Fruit fly (Drosophila melanogaster) whole organism, embryonic: ENCODE measurements around the gene puf.

Source experiments
- CG1024 ChIP-seq: fragments of 200-800 bp; sonication (Bioruptor generic); IDR thresholded peaks from 2 replicates; pipeline ENCODE4 v1.3.6; 2022; ENCODE audit warnings: missing biosample characterization, missing genetic modification characterization
- CG10959 ChIP-seq: fragments of 200-800 bp; sonication (Bioruptor generic); IDR thresholded peaks from 2 replicates; pipeline ENCODE4 v1.3.6; 2022; ENCODE audit warnings: missing biosample characterization, missing genetic modification characterization
- CG11695 ChIP-seq: fragments of 200-800 bp; sonication (Bioruptor generic); IDR thresholded peaks from 3 replicates; pipeline ENCODE4 v1.3.6; 2022; ENCODE audit warnings: missing biosample characterization, missing genetic modification characterization
- CG1647 ChIP-seq: fragments of 200-800 bp; sonication (Bioruptor generic); optimal IDR thresholded peaks from 3 replicates; lab custom pipeline; 2016; ENCODE audit warnings: missing biosample characterization, missing genetic modification characterization
- CG17385 ChIP-seq: fragments of 200-800 bp; sonication (Bioruptor generic); optimal IDR thresholded peaks from 3 replicates; lab custom pipeline; 2018; ENCODE audit warnings: missing biosample characterization, mild to moderate bottlenecking, missing genetic modification characterization
- CG1832 ChIP-seq: fragments of 200-800 bp; sonication (Bioruptor generic); optimal IDR thresholded peaks from 2 replicates; lab custom pipeline; 2017; ENCODE audit warnings: missing biosample characterization, mild to moderate bottlenecking, missing genetic modification characterization, inconsistent platforms
- CG2199 ChIP-seq: fragments of 200-800 bp; sonication (Bioruptor generic); IDR thresholded peaks from 3 replicates; pipeline ENCODE4 v1.3.6; 2022; ENCODE audit warnings: missing biosample characterization, missing genetic modification characterization
- CG2202 ChIP-seq: fragments of 200-800 bp; sonication (Bioruptor generic); optimal IDR thresholded peaks from 2 replicates; lab custom pipeline; 2018; ENCODE audit warnings: missing biosample characterization, mild to moderate bottlenecking, missing genetic modification characterization
- CG30431 ChIP-seq: fragments of 200-800 bp; sonication (Bioruptor generic); optimal IDR thresholded peaks from 2 replicates; lab custom pipeline; 2017; ENCODE audit warnings: missing biosample characterization, missing genetic modification characterization
- CG31441 ChIP-seq: fragments of 200-800 bp; sonication (Bioruptor generic); IDR thresholded peaks from 2 replicates; pipeline ENCODE4 v1.3.6; 2022; ENCODE audit warnings: missing biosample characterization, missing genetic modification characterization
- CG3163 ChIP-seq: fragments of 200-800 bp; sonication (Bioruptor generic); optimal IDR thresholded peaks from 3 replicates; lab custom pipeline; 2016; ENCODE audit warnings: missing biosample characterization, missing genetic modification characterization
- CG33557 ChIP-seq: fragments of 200-800 bp; sonication (Bioruptor generic); optimal IDR thresholded peaks from 2 replicates; lab custom pipeline; 2019; ENCODE audit warnings: missing biosample characterization, mild to moderate bottlenecking, missing genetic modification characterization, moderate library complexity
- CG3407 ChIP-seq: fragments of 200-800 bp; sonication (Bioruptor generic); optimal IDR thresholded peaks from 2 replicates; lab custom pipeline; 2018; ENCODE audit warnings: missing biosample characterization, mild to moderate bottlenecking, missing genetic modification characterization
- CG4282 ChIP-seq: fragments of 200-800 bp; sonication (Bioruptor generic); optimal IDR thresholded peaks from 2 replicates; lab custom pipeline; 2016; ENCODE audit warnings: missing biosample characterization, missing genetic modification characterization
- CG6854 ChIP-seq: fragments of 200-800 bp; sonication (Bioruptor generic); optimal IDR thresholded peaks from 3 replicates; lab custom pipeline; 2017; ENCODE audit warnings: missing biosample characterization, mild to moderate bottlenecking, missing genetic modification characterization
- CG7271 ChIP-seq: fragments of 200-800 bp; sonication (Bioruptor generic); optimal IDR thresholded peaks from 2 replicates; lab custom pipeline; 2018; ENCODE audit warnings: missing biosample characterization, mild to moderate bottlenecking, missing genetic modification characterization, moderate library complexity
- CG7556 ChIP-seq: fragments of 200-800 bp; sonication (Bioruptor generic); optimal IDR thresholded peaks from 2 replicates; lab custom pipeline; 2017; ENCODE audit warnings: missing biosample characterization, mild to moderate bottlenecking, missing genetic modification characterization
- CG7745 ChIP-seq: fragments of 200-800 bp; sonication (Bioruptor generic); optimal IDR thresholded peaks from 2 replicates; lab custom pipeline; 2018; ENCODE audit warnings: missing biosample characterization, mild to moderate bottlenecking, missing genetic modification characterization, moderate library complexity
- CG8089 ChIP-seq: fragments of 200-800 bp; sonication (Bioruptor generic); optimal IDR thresholded peaks from 3 replicates; lab custom pipeline; 2016; ENCODE audit warnings: missing biosample characterization, missing genetic modification characterization
- CTCF ChIP-seq: fragments of 200-800 bp; sonication (Bioruptor generic); optimal IDR thresholded peaks from 2 replicates; lab custom pipeline; 2017; ENCODE audit warnings: missing biosample characterization, mild to moderate bottlenecking, missing genetic modification characterization, moderate library complexity
- D ChIP-seq, 2 experiments: fragments of 200-800 bp in 1 of 2; fragments of >200 bp in 1 of 2; sonication (Bioruptor generic) in 1 of 2; optimal IDR thresholded peaks; 2 replicates in 1 of 2; 3 replicates in 1 of 2; lab custom pipeline; 2017; ENCODE audit warnings: mild to moderate bottlenecking in 1 of 2, missing biosample characterization in 1 of 2, missing genetic modification characterization in 1 of 2, missing genetic modification reagents in 1 of 2
- Dref ChIP-seq: fragments of 200-800 bp; sonication (Bioruptor generic); IDR thresholded peaks from 2 replicates; pipeline ENCODE4 v1.3.6; 2022; ENCODE audit warnings: missing biosample characterization, missing genetic modification characterization
- E2f2 ChIP-seq: fragments of 200-800 bp; sonication (Bioruptor generic); IDR thresholded peaks from 2 replicates; pipeline ENCODE4 v1.3.6; 2022; ENCODE audit warnings: missing biosample characterization, missing genetic modification characterization
- Eip74EF ChIP-seq, 2 experiments: fragments of 200-800 bp in 1 of 2; fragments of >200 bp in 1 of 2; sonication (Bioruptor generic) in 1 of 2; optimal IDR thresholded peaks; 2 replicates each; lab custom pipeline; 2017 to 2019; ENCODE audit warnings: missing biosample characterization in 2 of 2, missing genetic modification characterization in 2 of 2, mild to moderate bottlenecking in 1 of 2, moderate library complexity in 1 of 2
- HLH3B ChIP-seq: fragments of 200-800 bp; sonication (Bioruptor generic); IDR thresholded peaks from 2 replicates; pipeline ENCODE4 v1.3.6; 2022; ENCODE audit warnings: missing biosample characterization, missing genetic modification characterization
- Jarid2 ChIP-seq: fragments of 200-800 bp; sonication (Bioruptor generic); optimal IDR thresholded peaks from 3 replicates; lab custom pipeline; 2017; ENCODE audit warnings: mild to moderate bottlenecking, missing biosample characterization, missing genetic modification reagents, missing genetic modification characterization
- Mad ChIP-seq: fragments of 200-800 bp; sonication (Bioruptor generic); optimal IDR thresholded peaks from 2 replicates; lab custom pipeline; 2016; ENCODE audit warnings: missing biosample characterization, missing genetic modification characterization
- Opbp ChIP-seq: fragments of 200-800 bp; sonication (Bioruptor generic); IDR thresholded peaks from 3 replicates; pipeline ENCODE4 v1.3.6; 2022; ENCODE audit warnings: missing biosample characterization, missing genetic modification characterization; ENCODE audit not compliant: partially characterized antibody
- Pdp1 ChIP-seq, 2 experiments: fragments of 200-800 bp; sonication (Bioruptor generic); optimal IDR thresholded peaks; 3 replicates each; lab custom pipeline; 2016; ENCODE audit warnings: missing biosample characterization in 2 of 2, missing genetic modification characterization in 2 of 2, mild to moderate bottlenecking in 1 of 2, moderate library complexity in 1 of 2
- Usf ChIP-seq: fragments of 200-800 bp; sonication (Bioruptor generic); optimal IDR thresholded peaks from 2 replicates; lab custom pipeline; 2017; ENCODE audit warnings: missing genotype, missing biosample characterization, missing genetic modification characterization
- Vsx1 ChIP-seq: fragments of 200-800 bp; sonication (Bioruptor generic); optimal IDR thresholded peaks from 2 replicates; lab custom pipeline; 2017; ENCODE audit warnings: missing biosample characterization, mild to moderate bottlenecking, missing genetic modification characterization, missing genetic modification reagents
- cad ChIP-seq: fragments of >200 bp; optimal IDR thresholded peaks from 2 replicates; lab custom pipeline; 2017; ENCODE audit warnings: missing biosample characterization, missing genetic modification characterization
- ci ChIP-seq: fragments of 200-800 bp; sonication (Bioruptor generic); IDR thresholded peaks from 3 replicates; pipeline ENCODE4 v1.3.6; 2022; ENCODE audit warnings: missing biosample characterization, missing genetic modification characterization
- cwo ChIP-seq: fragments of 200-800 bp; sonication (Bioruptor generic); optimal IDR thresholded peaks from 3 replicates; lab custom pipeline; 2017; ENCODE audit warnings: missing biosample characterization, missing genetic modification characterization, mild to moderate bottlenecking, moderate library complexity, missing genetic modification reagents
- dpn ChIP-seq, 2 experiments: fragments of 200-800 bp; sonication (Bioruptor generic); optimal IDR thresholded peaks; 3 replicates each; lab custom pipeline; 2016; ENCODE audit warnings: missing biosample characterization in 2 of 2, missing genetic modification characterization in 2 of 2
- ewg ChIP-seq: fragments of 200-800 bp; sonication (Bioruptor generic); optimal IDR thresholded peaks from 3 replicates; lab custom pipeline; 2017; ENCODE audit warnings: mild to moderate bottlenecking, missing biosample characterization, missing genetic modification reagents, missing genetic modification characterization
- exex ChIP-seq: fragments of 200-800 bp; sonication (Bioruptor generic); optimal IDR thresholded peaks from 4 replicates; lab custom pipeline; 2018; ENCODE audit warnings: missing biosample characterization, mild to moderate bottlenecking, missing genetic modification characterization, moderate library complexity
- gcm ChIP-seq: fragments of 200-800 bp; sonication (Bioruptor generic); optimal IDR thresholded peaks from 2 replicates; lab custom pipeline; 2019; ENCODE audit warnings: missing biosample characterization, mild to moderate bottlenecking, missing genetic modification characterization, moderate library complexity
- gfzf ChIP-seq: fragments of 200-800 bp; sonication (Bioruptor generic); optimal IDR thresholded peaks from 2 replicates; lab custom pipeline; 2016; ENCODE audit warnings: missing biosample characterization, mild to moderate bottlenecking, missing genetic modification characterization, moderate library complexity
- gsb ChIP-seq: fragments of 200-800 bp; sonication (Bioruptor generic); IDR thresholded peaks from 2 replicates; pipeline ENCODE4 v1.3.6; 2022; ENCODE audit warnings: missing biosample characterization, missing genetic modification characterization
- hth ChIP-seq: fragments of >200 bp; optimal IDR thresholded peaks from 2 replicates; lab custom pipeline; 2017; ENCODE audit warnings: inconsistent platforms
- jigr1 ChIP-seq: fragments of 200-800 bp; sonication (Bioruptor generic); IDR thresholded peaks from 3 replicates; pipeline ENCODE4 v1.3.6; 2022; ENCODE audit warnings: missing biosample characterization, missing genetic modification characterization
- kay ChIP-seq: fragments of 200-800 bp; sonication (Bioruptor generic); optimal IDR thresholded peaks from 2 replicates; lab custom pipeline; 2016; ENCODE audit warnings: missing biosample characterization, missing genetic modification characterization
- nom ChIP-seq: fragments of 200-800 bp; sonication (Bioruptor generic); optimal IDR thresholded peaks from 2 replicates; lab custom pipeline; 2017; ENCODE audit warnings: missing biosample characterization, missing genetic modification characterization, mild to moderate bottlenecking, moderate library complexity, missing genetic modification reagents
- otp ChIP-seq: fragments of 200-800 bp; sonication (Bioruptor generic); IDR thresholded peaks from 3 replicates; pipeline ENCODE4, ENCODE4 v1.3.6; 2022; ENCODE audit warnings: missing biosample characterization, missing genetic modification characterization
- pzg ChIP-seq: fragments of 200-800 bp; sonication (Bioruptor generic); optimal IDR thresholded peaks from 3 replicates; lab custom pipeline; 2018; ENCODE audit warnings: missing biosample characterization, mild to moderate bottlenecking, missing genetic modification characterization, moderate library complexity
- sens ChIP-seq: fragments of 200-800 bp; sonication (Bioruptor generic); peaks from one replicate; lab custom pipeline; 2016; ENCODE audit warnings: missing biosample characterization, missing genetic modification characterization
- seq ChIP-seq: fragments of 200-800 bp; sonication (Bioruptor generic); IDR thresholded peaks from 2 replicates; pipeline ENCODE4 v1.3.6; 2022; ENCODE audit warnings: missing biosample characterization, missing genetic modification characterization
- vfl ChIP-seq: fragments of 200-800 bp; sonication (Bioruptor generic); optimal IDR thresholded peaks from 2 replicates; lab custom pipeline; 2016; ENCODE audit warnings: missing biosample characterization, missing genetic modification characterization
- vvl ChIP-seq: fragments of 200-800 bp; sonication (Bioruptor generic); IDR thresholded peaks from 2 replicates; pipeline ENCODE4 v1.3.6; 2022; ENCODE audit warnings: missing biosample characterization, missing genetic modification characterization
- zf30C ChIP-seq: fragments of 200-800 bp; sonication (Bioruptor generic); optimal IDR thresholded peaks from 3 replicates; lab custom pipeline; 2018; ENCODE audit warnings: missing biosample characterization, mild to moderate bottlenecking, missing genetic modification characterization

puf gene

DNA sequence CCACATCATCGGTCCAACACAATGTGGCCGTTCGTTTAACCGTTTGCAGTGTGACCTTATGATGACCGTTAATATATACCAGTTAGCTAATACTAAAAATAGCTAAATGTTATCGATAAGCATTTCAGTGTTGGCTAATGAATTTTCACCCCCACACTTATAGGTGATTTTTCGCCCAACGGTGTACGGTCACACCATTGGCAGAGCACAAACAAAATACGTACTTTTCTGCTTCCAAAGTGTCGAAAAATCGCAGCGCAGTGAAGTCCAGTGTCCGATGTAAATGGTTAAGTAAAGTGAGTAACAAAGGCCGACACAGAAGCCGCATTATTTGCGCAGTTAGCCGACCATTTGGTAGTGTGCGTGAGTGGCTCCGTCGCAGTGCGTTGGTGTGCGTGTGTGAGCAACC lies 24.3 kb downstream of the puf start, which contains the start of the genes Syx18 and atl (continued):
- TF ChIP-seq Dref (GFP tag; lab: Robert Waterston, UW) (peak; percentile 82), vfl (peak; percentile 27), Mad (GFP tag; lab: Kevin White, UChicago) (peak; percentile 7), dpn (GFP tag; optimal IDR thresholded peaks at IDR 0.05; lab: Kevin White, UChicago) (peak in 1 of 2 experiments; percentile 20), gfzf (GFP tag; lab: Kevin White, UChicago) (peak; percentile 99), D (optimal IDR thresholded peaks at IDR 0.05; lab: Kevin White, UChicago) (peak; percentile 82), D (GFP tag; optimal IDR thresholded peaks at IDR 0.05; lab: Kevin White, UChicago) (no peak), nom (GFP tag; lab: Kevin White, UChicago) (peak; percentile 34), CG7271 (tag; lab: Kevin White, UChicago) (peak; percentile 11), ewg (GFP tag; lab: Kevin White, UChicago) (peak; percentile 50), CG3163 (GFP tag; lab: Kevin White, UChicago) (no peak), vvl (GFP tag; lab: Robert Waterston, UW) (peak; percentile 63; the same call in 1 of the 2 replicates), CG1647 (GFP tag; lab: Kevin White, UChicago) (peak; percentile 12), Usf (GFP tag; lab: Kevin White, UChicago) (no peak), pzg (GFP tag; lab: Kevin White, UChicago) (peak; percentile 99), Eip74EF (GFP tag; optimal IDR thresholded peaks at IDR 0.05; lab: Kevin White, UChicago) (peak in 1 of 2 experiments; percentile 19), gsb (no peak), ci (peak; percentile 36; the same call in 2 of the 3 replicates), CG2202 (tag; lab: Kevin White, UChicago) (peak; percentile 5), CG6854 (GFP tag; lab: Kevin White, UChicago) (no peak), zf30C (GFP tag; lab: Kevin White, UChicago) (no peak)

DNA sequence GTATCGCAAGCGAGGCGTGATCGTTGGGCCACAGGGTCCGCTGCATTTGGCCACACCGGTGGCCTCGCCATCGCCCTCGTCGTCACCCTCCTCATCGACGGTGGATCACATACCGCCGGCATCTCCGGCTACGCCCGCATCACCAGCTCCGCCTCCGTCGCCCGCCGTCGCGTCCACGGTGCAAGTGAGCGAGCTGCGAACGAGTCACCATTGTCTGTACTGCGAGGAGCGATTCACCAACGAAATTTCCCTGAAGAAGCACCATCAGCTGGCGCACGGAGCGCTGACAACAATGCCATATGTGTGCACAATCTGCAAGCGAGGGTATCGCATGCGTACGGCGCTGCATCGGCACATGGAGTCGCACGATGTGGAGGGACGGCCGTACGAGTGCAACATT lies 29.3 kb downstream of the puf start:
- TF ChIP-seq sens: peak; percentile 33
- no peak for TF ChIP-seq cad (GFP tag; lab: Kevin White, UChicago)
- TF ChIP-seq E2f2 (GFP tag; lab: Robert Waterston, UW): no peak
- TF ChIP-seq CG1024 (GFP tag; lab: Robert Waterston, UW): no peak
- no peak for TF ChIP-seq CG7745
- TF ChIP-seq cwo (GFP tag; lab: Kevin White, UChicago): no peak
- TF ChIP-seq CG7556 (GFP tag; lab: Kevin White, UChicago): no peak
- no peak for TF ChIP-seq Pdp1 (GFP tag; optimal IDR thresholded peaks at IDR 0.05; lab: Kevin White, UChicago)
- TF ChIP-seq CG3407 (GFP tag; lab: Kevin White, UChicago): no peak
- TF ChIP-seq hth (lab: Kevin White, UChicago): no peak
- no peak for TF ChIP-seq Vsx1 (GFP tag; lab: Kevin White, UChicago)
- no peak for TF ChIP-seq CG31441 (GFP tag; lab: Robert Waterston, UW)
- no peak for TF ChIP-seq Opbp (GFP tag; lab: Robert Waterston, UW)
- TF ChIP-seq CG33557 (GFP tag; lab: Kevin White, UChicago): no peak
- no peak for TF ChIP-seq otp (GFP tag; lab: Robert Waterston, UW)
- TF ChIP-seq Jarid2 (GFP tag; lab: Kevin White, UChicago): no peak
- TF ChIP-seq seq (GFP tag; lab: Robert Waterston, UW): 0 out of 2 replicates have a peak, but pooled peaks have one; percentile 10
- no peak for TF ChIP-seq CG4282 (GFP tag; lab: Kevin White, UChicago)
- TF ChIP-seq kay: no peak
- peak; percentile 75 for TF ChIP-seq gcm (GFP tag; lab: Kevin White, UChicago)
- TF ChIP-seq exex (tag; lab: Kevin White, UChicago): no peak
- TF ChIP-seq CG11695 (GFP tag; lab: Robert Waterston, UW): no peak
- 0 out of 2 replicates have a peak, but pooled peaks have one; percentile 4 for TF ChIP-seq HLH3B (GFP tag; lab: Robert Waterston, UW)
- no peak for TF ChIP-seq CG17385 (GFP tag; lab: Kevin White, UChicago)
- no peak for TF ChIP-seq jigr1 (GFP tag; lab: Robert Waterston, UW)
- peak; percentile 4 for TF ChIP-seq CG1832 (GFP tag; lab: Kevin White, UChicago)
- TF ChIP-seq CG2199: peak; percentile 44; the same call in 1 of the 3 replicates
- TF ChIP-seq CTCF (GFP tag; lab: Kevin White, UChicago): no peak
- TF ChIP-seq CG8089 (GFP tag; lab: Kevin White, UChicago): no peak
- no peak for TF ChIP-seq CG30431 (GFP tag; lab: Kevin White, UChicago)
- TF ChIP-seq CG10959 (GFP tag; lab: Robert Waterston, UW): no peak
